Fruit fly (Drosophila melanogaster) whole organism, embryonic: ENCODE results near the gene Ac78C.
A peak's percentile ranks its signal among the peaks of the same experiment; 100 is the strongest.

Experiments
- Bgb ChIP-seq: fragments of 200-800 bp; sonication (Bioruptor generic); IDR thresholded peaks from 2 replicates; pipeline ENCODE4 v1.3.6; 2022; ENCODE audit warnings: missing biosample characterization, missing genetic modification characterization; ENCODE audit not compliant: partially characterized antibody
- CG12219 ChIP-seq: fragments of 200-800 bp; sonication (Bioruptor generic); optimal IDR thresholded peaks from 3 replicates; lab custom pipeline; 2018; ENCODE audit warnings: missing biosample characterization, mild to moderate bottlenecking, missing genetic modification characterization
- CG13894 ChIP-seq: fragments of 200-800 bp; sonication (Bioruptor generic); optimal IDR thresholded peaks from 3 replicates; lab custom pipeline; 2018; ENCODE audit warnings: missing biosample characterization, mild to moderate bottlenecking, missing genetic modification characterization, moderate library complexity
- CG14860 ChIP-seq: fragments of 200-800 bp; sonication (Bioruptor generic); IDR thresholded peaks from 3 replicates; pipeline ENCODE4 v1.3.6; 2022; ENCODE audit warnings: missing biosample characterization, missing genetic modification characterization; ENCODE audit not compliant: partially characterized antibody
- CG16813 ChIP-seq: fragments of 200-800 bp; sonication (Bioruptor generic); IDR thresholded peaks from 3 replicates; pipeline ENCODE4 v1.3.6; 2022; ENCODE audit warnings: missing biosample characterization, missing genetic modification characterization; ENCODE audit not compliant: partially characterized antibody
- CG2199 ChIP-seq: fragments of 200-800 bp; sonication (Bioruptor generic); IDR thresholded peaks from 3 replicates; pipeline ENCODE4 v1.3.6; 2022; ENCODE audit warnings: missing biosample characterization, missing genetic modification characterization
- CG32772 ChIP-seq: fragments of 200-800 bp; sonication (Bioruptor generic); IDR thresholded peaks from 2 replicates; pipeline ENCODE4 v1.3.6; 2022; ENCODE audit warnings: missing biosample characterization, missing genetic modification characterization
- CG33213 ChIP-seq: fragments of 200-800 bp; sonication (Bioruptor generic); optimal IDR thresholded peaks from 3 replicates; lab custom pipeline; 2016; ENCODE audit warnings: missing biosample characterization, missing genetic modification characterization
- CG34224 ChIP-seq: fragments of 200-800 bp; sonication (Bioruptor generic); IDR thresholded peaks from 3 replicates; pipeline ENCODE4 v1.3.6; 2022; ENCODE audit warnings: missing biosample characterization, missing genetic modification characterization; ENCODE audit not compliant: partially characterized antibody
- CG6791 ChIP-seq: fragments of 200-800 bp; sonication (Bioruptor generic); IDR thresholded peaks from 3 replicates; pipeline ENCODE4 v1.3.6; 2022; ENCODE audit warnings: missing biosample characterization, missing genetic modification characterization; ENCODE audit not compliant: partially characterized antibody
- CG7271 ChIP-seq: fragments of 200-800 bp; sonication (Bioruptor generic); optimal IDR thresholded peaks from 2 replicates; lab custom pipeline; 2018; ENCODE audit warnings: missing biosample characterization, mild to moderate bottlenecking, missing genetic modification characterization, moderate library complexity
- CG7963 ChIP-seq: fragments of 200-800 bp; sonication (Bioruptor generic); IDR thresholded peaks from 3 replicates; pipeline ENCODE4 v1.3.6; 2022; ENCODE audit warnings: missing biosample characterization, missing genetic modification characterization; ENCODE audit not compliant: partially characterized antibody
- CG8089 ChIP-seq: fragments of 200-800 bp; sonication (Bioruptor generic); optimal IDR thresholded peaks from 3 replicates; lab custom pipeline; 2016; ENCODE audit warnings: missing biosample characterization, missing genetic modification characterization
- Chrac-16 ChIP-seq: fragments of 200-800 bp; sonication (Bioruptor generic); optimal IDR thresholded peaks from 3 replicates; lab custom pipeline; 2016; ENCODE audit warnings: missing biosample characterization, missing genetic modification characterization
- D19B ChIP-seq: fragments of 200-800 bp; sonication (Bioruptor generic); optimal IDR thresholded peaks from 2 replicates; lab custom pipeline; 2017; ENCODE audit warnings: missing biosample characterization, mild to moderate bottlenecking, missing genetic modification characterization
- Deaf1 ChIP-seq: fragments of 200-800 bp; optimal IDR thresholded peaks from 3 replicates; lab custom pipeline; 2019; ENCODE audit warnings: missing biosample characterization, mild to moderate bottlenecking, missing genetic modification characterization, moderate library complexity
- Dek ChIP-seq: fragments of 200-800 bp; sonication (Bioruptor generic); optimal IDR thresholded peaks from 3 replicates; lab custom pipeline; 2019; ENCODE audit warnings: missing biosample characterization, mild to moderate bottlenecking, missing genetic modification characterization, moderate library complexity
- Doc3 ChIP-seq: fragments of 200-800 bp; sonication (Bioruptor generic); IDR thresholded peaks from 3 replicates; pipeline ENCODE4 v1.3.6; 2022; ENCODE audit warnings: missing biosample characterization, missing genetic modification characterization; ENCODE audit not compliant: partially characterized antibody
- HLH4C ChIP-seq: fragments of 200-800 bp; sonication (Bioruptor generic); IDR thresholded peaks from 3 replicates; pipeline ENCODE4 v1.3.6; 2022; ENCODE audit warnings: missing biosample characterization, missing genetic modification characterization; ENCODE audit not compliant: partially characterized antibody
- HLH54F ChIP-seq: fragments of 200-800 bp; sonication (Bioruptor generic); optimal IDR thresholded peaks from 3 replicates; lab custom pipeline; 2016; ENCODE audit warnings: missing biosample characterization, missing genetic modification characterization
- Hmr ChIP-seq: fragments of 200-800 bp; sonication (Bioruptor generic); optimal IDR thresholded peaks from 3 replicates; lab custom pipeline; 2017; ENCODE audit warnings: mild to moderate bottlenecking, missing biosample characterization, missing genetic modification reagents, missing genetic modification characterization
- Hr3 ChIP-seq: fragments of 200-800 bp; sonication (Bioruptor generic); optimal IDR thresholded peaks from 3 replicates; lab custom pipeline; 2016; ENCODE audit warnings: missing biosample characterization, missing genetic modification characterization
- Hr39 ChIP-seq: fragments of >200 bp; optimal IDR thresholded peaks from 2 replicates; lab custom pipeline; 2017
- Jarid2 ChIP-seq: fragments of 200-800 bp; sonication (Bioruptor generic); optimal IDR thresholded peaks from 3 replicates; lab custom pipeline; 2017; ENCODE audit warnings: mild to moderate bottlenecking, missing biosample characterization, missing genetic modification reagents, missing genetic modification characterization
- Mes4 ChIP-seq: fragments of 200-800 bp; sonication (Bioruptor generic); optimal IDR thresholded peaks from 2 replicates; lab custom pipeline; 2016; ENCODE audit warnings: missing biosample characterization, missing genetic modification characterization
- NC2α ChIP-seq: fragments of 200-800 bp; sonication (Bioruptor generic); optimal IDR thresholded peaks from 2 replicates; lab custom pipeline; 2016; ENCODE audit warnings: missing biosample characterization, missing genetic modification characterization
- Nf-YC ChIP-seq: fragments of 200-800 bp; optimal IDR thresholded peaks from 3 replicates; lab custom pipeline; 2019; ENCODE audit warnings: missing biosample characterization, mild to moderate bottlenecking, missing genetic modification characterization, moderate library complexity
- Pdp1 ChIP-seq, 2 experiments: fragments of 200-800 bp; sonication (Bioruptor generic); optimal IDR thresholded peaks; 3 replicates each; lab custom pipeline; 2016; ENCODE audit warnings: missing biosample characterization in 2 of 2, missing genetic modification characterization in 2 of 2, mild to moderate bottlenecking in 1 of 2, moderate library complexity in 1 of 2
- Rfx ChIP-seq: fragments of 200-800 bp; sonication (Bioruptor generic); IDR thresholded peaks from 2 replicates; pipeline ENCODE4 v1.3.6; 2022; ENCODE audit warnings: missing biosample characterization, missing genetic modification characterization
- Spps ChIP-seq: fragments of 200-800 bp; sonication (Bioruptor generic); optimal IDR thresholded peaks from 2 replicates; lab custom pipeline; 2018; ENCODE audit warnings: missing biosample characterization, mild to moderate bottlenecking, missing genetic modification characterization
- abd-A ChIP-seq: fragments of 200-800 bp; sonication (Bioruptor generic); optimal IDR thresholded peaks from 3 replicates; lab custom pipeline; 2019; ENCODE audit warnings: missing biosample characterization, mild to moderate bottlenecking, missing genetic modification characterization, moderate library complexity
- bbx ChIP-seq: fragments of 200-800 bp; sonication (Bioruptor generic); IDR thresholded peaks from 2 replicates; pipeline ENCODE4 v1.3.6; 2022; ENCODE audit warnings: missing biosample characterization, missing genetic modification characterization; ENCODE audit not compliant: partially characterized antibody
- dmrt11E ChIP-seq: fragments of 200-800 bp; sonication (Bioruptor generic); optimal IDR thresholded peaks from 3 replicates; lab custom pipeline; 2018; ENCODE audit warnings: missing biosample characterization, mild to moderate bottlenecking, missing genetic modification characterization, moderate library complexity
- dpn ChIP-seq, 2 experiments: fragments of 200-800 bp; sonication (Bioruptor generic); optimal IDR thresholded peaks; 3 replicates each; lab custom pipeline; 2016; ENCODE audit warnings: missing biosample characterization in 2 of 2, missing genetic modification characterization in 2 of 2
- hb ChIP-seq: fragments of 200-800 bp; sonication (Bioruptor generic); IDR thresholded peaks from 3 replicates; pipeline ENCODE4 v1.3.6; 2022; ENCODE audit warnings: missing biosample characterization, missing genetic modification characterization; ENCODE audit not compliant: partially characterized antibody
- jumu ChIP-seq: fragments of 200-800 bp; sonication (Bioruptor generic); optimal IDR thresholded peaks from 3 replicates; lab custom pipeline; 2016; ENCODE audit warnings: missing biosample characterization, missing genetic modification characterization
- lilli ChIP-seq: fragments of 200-800 bp; sonication (Bioruptor generic); optimal IDR thresholded peaks from 3 replicates; lab custom pipeline; 2016; ENCODE audit warnings: missing biosample characterization, missing genetic modification characterization
- maf-S ChIP-seq: fragments of 200-800 bp; sonication (Bioruptor generic); optimal IDR thresholded peaks from 2 replicates; lab custom pipeline; 2016; ENCODE audit warnings: missing biosample characterization, missing genetic modification characterization
- nerfin-2 ChIP-seq: fragments of 200-800 bp; sonication (Bioruptor generic); IDR thresholded peaks from 2 replicates; pipeline ENCODE4 v1.3.6; 2022; ENCODE audit warnings: missing biosample characterization, missing genetic modification characterization; ENCODE audit not compliant: partially characterized antibody
- sens ChIP-seq: fragments of 200-800 bp; sonication (Bioruptor generic); peaks from one replicate; lab custom pipeline; 2016; ENCODE audit warnings: missing biosample characterization, missing genetic modification characterization
- sna ChIP-seq: fragments of 200-800 bp; sonication (Bioruptor generic); IDR thresholded peaks from 2 replicates; pipeline ENCODE4 v1.3.6; 2022; ENCODE audit warnings: missing biosample characterization, missing genetic modification characterization; ENCODE audit not compliant: partially characterized antibody
- sug ChIP-seq: fragments of 200-800 bp; optimal IDR thresholded peaks from 2 replicates; lab custom pipeline; 2019; ENCODE audit warnings: missing biosample characterization, mild to moderate bottlenecking, missing genetic modification characterization, moderate library complexity
- tll ChIP-seq, 2 experiments: fragments of 200-800 bp in 1 of 2; fragments of >200 bp in 1 of 2; sonication (Bioruptor generic) in 1 of 2; optimal IDR thresholded peaks; 2 replicates each; lab custom pipeline; 2017 to 2019; ENCODE audit warnings: missing biosample characterization in 2 of 2, missing genetic modification characterization in 2 of 2, mild to moderate bottlenecking in 1 of 2, moderate library complexity in 1 of 2
- tna ChIP-seq: fragments of 200-800 bp; sonication (Bioruptor generic); IDR thresholded peaks from 2 replicates; pipeline ENCODE4 v1.3.6; 2022; ENCODE audit warnings: missing biosample characterization, missing genetic modification characterization; ENCODE audit not compliant: partially characterized antibody
- vnd ChIP-seq: fragments of 200-800 bp; sonication (Bioruptor generic); IDR thresholded peaks from 3 replicates; pipeline ENCODE4 v1.3.6; 2022; ENCODE audit warnings: missing biosample characterization, missing genetic modification characterization; ENCODE audit not compliant: partially characterized antibody

Gene Ac78C

dm6 chr3L:21209921-21210532 is 38.3 kb upstream of the Ac78C start, which contains the start of the genes CG10510 and CG10508 (continued):
- TF ChIP-seq Deaf1 (tag; lab: Kevin White, UChicago): peak; percentile 69

dm6 chr3L:21206486-21206885 is 34.8 kb upstream of the Ac78C start:
- TF ChIP-seq HLH54F (GFP tag; lab: Kevin White, UChicago) (no peak), sug (tag; lab: Kevin White, UChicago) (no peak), CG34224 (peak; percentile 28; the same call in 1 of the 3 replicates), CG12219 (GFP tag; lab: Kevin White, UChicago) (no peak), Bgb (GFP tag; lab: Robert Waterston, UW) (peak; percentile 43; the same call in 1 of the 2 replicates), Doc3 (GFP tag; lab: Robert Waterston, UW) (no peak), nerfin-2 (peak; percentile 51; the same call in 1 of the 2 replicates), CG7271 (tag; lab: Kevin White, UChicago) (no peak), lilli (GFP tag; lab: Kevin White, UChicago) (no peak), CG33213 (GFP tag; lab: Kevin White, UChicago) (no peak), Rfx (GFP tag; lab: Robert Waterston, UW) (0 out of 2 replicates have a peak, but pooled peaks have one; percentile 4), CG13894 (tag; lab: Kevin White, UChicago) (no peak), HLH4C (peak; percentile 80), Mes4 (GFP tag; lab: Kevin White, UChicago) (no peak), Hr39 (lab: Kevin White, UChicago) (no peak), Hr3 (GFP tag; lab: Kevin White, UChicago) (no peak), jumu (GFP tag; lab: Kevin White, UChicago) (no peak), CG14860 (GFP tag; lab: Robert Waterston, UW) (peak; percentile 51; the same call in 1 of the 3 replicates), CG32772 (GFP tag; lab: Robert Waterston, UW) (no peak), Spps (no peak), bbx (peak; percentile 42; the same call in 1 of the 2 replicates), Dek (tag; lab: Kevin White, UChicago) (no peak), dpn (GFP tag; optimal IDR thresholded peaks at IDR 0.05; lab: Kevin White, UChicago) (no peak), Pdp1 (GFP tag; optimal IDR thresholded peaks at IDR 0.05; lab: Kevin White, UChicago) (peak in 1 of 2 experiments; percentile 91), CG8089 (no peak), tna (GFP tag; lab: Robert Waterston, UW) (peak; percentile 63; the same call in 1 of the 2 replicates), CG16813 (GFP tag; lab: Robert Waterston, UW) (peak; percentile 67), CG6791 (peak; percentile 61; the same call in 2 of the 3 replicates), dmrt11E (no peak), CG2199 (no peak), Nf-YC (tag; lab: Kevin White, UChicago) (no peak), CG7963 (peak; percentile 66; the same call in 2 of the 3 replicates), NC2α (GFP tag; lab: Kevin White, UChicago) (no peak), Chrac-16 (GFP tag; lab: Kevin White, UChicago) (no peak), maf-S (no peak), sens (GFP tag; lab: Kevin White, UChicago) (peak; percentile 34), abd-A (no peak), hb (GFP tag; lab: Robert Waterston, UW) (0 out of 3 replicates have a peak, but pooled peaks have one; percentile 49), sna (GFP tag; lab: Robert Waterston, UW) (peak; percentile 43), D19B (GFP tag; lab: Kevin White, UChicago) (peak; percentile 29), Jarid2 (GFP tag; lab: Kevin White, UChicago) (no peak), tll (GFP tag; optimal IDR thresholded peaks at IDR 0.05; lab: Kevin White, UChicago) (no peak), vnd (GFP tag; lab: Robert Waterston, UW) (peak; percentile 39; the same call in 1 of the 3 replicates), Hmr (GFP tag; lab: Kevin White, UChicago) (no peak)
